Fruit fly (Drosophila melanogaster) whole organism, embryonic: ENCODE results near the gene Vha55.

Experiments used
- Atf-2 ChIP-seq: fragments of 200-800 bp; sonication (Bioruptor generic); optimal IDR thresholded peaks from 2 replicates; lab custom pipeline; 2016; ENCODE audit warnings: missing biosample characterization, missing genetic modification characterization
- Bteb2 ChIP-seq: fragments of 200-800 bp; sonication (Bioruptor generic); optimal IDR thresholded peaks from 2 replicates; lab custom pipeline; 2016; ENCODE audit warnings: missing biosample characterization, missing genetic modification characterization
- CG10147 ChIP-seq: fragments of 200-800 bp; sonication (Bioruptor generic); optimal IDR thresholded peaks from 2 replicates; lab custom pipeline; 2019; ENCODE audit warnings: missing biosample characterization, mild to moderate bottlenecking, missing genetic modification characterization, moderate library complexity
- CG10267 ChIP-seq: fragments of 200-800 bp; sonication (Bioruptor generic); optimal IDR thresholded peaks from 2 replicates; lab custom pipeline; 2018; ENCODE audit warnings: missing biosample characterization, mild to moderate bottlenecking, missing genetic modification characterization, moderate library complexity
- CG10431 ChIP-seq: fragments of 200-800 bp; sonication (Bioruptor generic); optimal IDR thresholded peaks from 3 replicates; lab custom pipeline; 2018; ENCODE audit warnings: missing biosample characterization, mild to moderate bottlenecking, missing genetic modification characterization
- CG10565 ChIP-seq: fragments of 200-800 bp; sonication (Bioruptor generic); optimal IDR thresholded peaks from 3 replicates; lab custom pipeline; 2016; ENCODE audit warnings: missing biosample characterization, mild to moderate bottlenecking, missing genetic modification characterization
- CG11723 ChIP-seq: fragments of 200-800 bp; sonication (Bioruptor generic); optimal IDR thresholded peaks from 2 replicates; lab custom pipeline; 2017; ENCODE audit warnings: missing biosample characterization, mild to moderate bottlenecking, missing genetic modification characterization
- CG12299 ChIP-seq: fragments of 200-800 bp; sonication (Bioruptor generic); optimal IDR thresholded peaks from 2 replicates; lab custom pipeline; 2018; ENCODE audit warnings: missing biosample characterization, mild to moderate bottlenecking, missing genetic modification characterization
- CG15073 ChIP-seq: fragments of 200-800 bp; sonication (Bioruptor generic); optimal IDR thresholded peaks from 2 replicates; lab custom pipeline; 2016; ENCODE audit warnings: missing biosample characterization, missing genetic modification characterization
- CG17328 ChIP-seq: fragments of 200-800 bp; sonication (Bioruptor generic); IDR thresholded peaks from 2 replicates; pipeline ENCODE4 v1.3.6; 2022; ENCODE audit warnings: missing biosample characterization, missing genetic modification characterization
- CG17829 ChIP-seq: fragments of 200-800 bp; optimal IDR thresholded peaks from 2 replicates; lab custom pipeline; 2019; ENCODE audit warnings: missing biosample characterization, mild to moderate bottlenecking, missing genetic modification characterization, moderate library complexity
- CG17912 ChIP-seq: fragments of 200-800 bp; sonication (Bioruptor generic); optimal IDR thresholded peaks from 2 replicates; lab custom pipeline; 2018; ENCODE audit warnings: missing biosample characterization, mild to moderate bottlenecking, missing genetic modification characterization
- CG18011 ChIP-seq: fragments of 200-800 bp; sonication (Bioruptor generic); optimal IDR thresholded peaks from 2 replicates; lab custom pipeline; 2017; ENCODE audit warnings: missing biosample characterization, missing genetic modification characterization, mild to moderate bottlenecking, moderate library complexity, missing genotype
- CG2199 ChIP-seq: fragments of 200-800 bp; sonication (Bioruptor generic); IDR thresholded peaks from 3 replicates; pipeline ENCODE4 v1.3.6; 2022; ENCODE audit warnings: missing biosample characterization, missing genetic modification characterization
- CG4617 ChIP-seq: fragments of 200-800 bp; sonication (Bioruptor generic); optimal IDR thresholded peaks from 3 replicates; lab custom pipeline; 2016; ENCODE audit warnings: missing biosample characterization, missing genetic modification characterization, borderline replicate concordance
- CG4854 ChIP-seq: fragments of 200-800 bp; sonication (Bioruptor generic); optimal IDR thresholded peaks from 2 replicates; lab custom pipeline; 2016; ENCODE audit warnings: missing biosample characterization, missing genetic modification characterization, inconsistent platforms
- CG6254 ChIP-seq: fragments of 200-800 bp; sonication (Bioruptor generic); optimal IDR thresholded peaks from 3 replicates; lab custom pipeline; 2017; ENCODE audit warnings: mild to moderate bottlenecking, missing biosample characterization, missing genetic modification reagents, missing genetic modification characterization
- CG9437 ChIP-seq: fragments of 200-800 bp; sonication (Bioruptor generic); optimal IDR thresholded peaks from 2 replicates; lab custom pipeline; 2018; ENCODE audit warnings: missing biosample characterization, mild to moderate bottlenecking, missing genetic modification characterization
- Deaf1 ChIP-seq: fragments of 200-800 bp; optimal IDR thresholded peaks from 3 replicates; lab custom pipeline; 2019; ENCODE audit warnings: missing biosample characterization, mild to moderate bottlenecking, missing genetic modification characterization, moderate library complexity
- Dip2 ChIP-seq: fragments of 200-800 bp; sonication (Bioruptor generic); IDR thresholded peaks from 2 replicates; pipeline ENCODE4 v1.3.6; 2022; ENCODE audit warnings: missing biosample characterization, missing genetic modification characterization
- Dll ChIP-seq: fragments of 200-800 bp; sonication (Bioruptor generic); IDR thresholded peaks from 4 replicates; pipeline ENCODE4 v1.3.6; 2022; ENCODE audit warnings: missing biosample characterization, missing genetic modification characterization; ENCODE audit not compliant: partially characterized antibody
- Hr3 ChIP-seq: fragments of 200-800 bp; sonication (Bioruptor generic); optimal IDR thresholded peaks from 3 replicates; lab custom pipeline; 2016; ENCODE audit warnings: missing biosample characterization, missing genetic modification characterization
- Hr51 ChIP-seq, 2 experiments: fragments of 200-800 bp; sonication (Bioruptor generic); optimal IDR thresholded peaks; 2 replicates in 1 of 2; 3 replicates in 1 of 2; lab custom pipeline; 2016 to 2018; ENCODE audit warnings: missing biosample characterization in 2 of 2, missing genetic modification characterization in 2 of 2, mild to moderate bottlenecking in 1 of 2, moderate library complexity in 1 of 2
- Kr ChIP-seq: fragments of 200-800 bp; sonication (Bioruptor generic); optimal IDR thresholded peaks from 2 replicates; lab custom pipeline; 2017; ENCODE audit warnings: missing biosample characterization, mild to moderate bottlenecking, missing genetic modification characterization
- Meics ChIP-seq: fragments of 200-800 bp; sonication (Bioruptor generic); optimal IDR thresholded peaks from 2 replicates; lab custom pipeline; 2017; ENCODE audit warnings: missing biosample characterization, mild to moderate bottlenecking, missing genetic modification characterization
- Myb ChIP-seq: fragments of 200-800 bp; sonication (Bioruptor generic); optimal IDR thresholded peaks from 2 replicates; lab custom pipeline; 2016; ENCODE audit warnings: missing biosample characterization, missing genetic modification characterization
- NC2β ChIP-seq: fragments of 200-800 bp; sonication (Bioruptor generic); optimal IDR thresholded peaks from 2 replicates; lab custom pipeline; 2016; ENCODE audit warnings: missing biosample characterization, missing genetic modification characterization
- Nf-YC ChIP-seq: fragments of 200-800 bp; optimal IDR thresholded peaks from 3 replicates; lab custom pipeline; 2019; ENCODE audit warnings: missing biosample characterization, mild to moderate bottlenecking, missing genetic modification characterization, moderate library complexity
- Poxn ChIP-seq: fragments of 200-800 bp; sonication (Bioruptor generic); IDR thresholded peaks from 2 replicates; pipeline ENCODE4 v1.3.6; 2022; ENCODE audit warnings: missing biosample characterization, missing genetic modification characterization
- Ravus ChIP-seq: fragments of 200-800 bp; sonication (Bioruptor generic); IDR thresholded peaks from 2 replicates; pipeline ENCODE4 v1.3.6; 2022; ENCODE audit warnings: missing biosample characterization, missing genetic modification characterization
- Stat92E ChIP-seq, 3 experiments: fragments of >200 bp in 2 of 3; fragments of 200-800 bp in 1 of 3; sonication (Bioruptor generic) in 1 of 3; optimal IDR thresholded peaks; 2 replicates each; lab custom pipeline; 2017 to 2019; ENCODE audit warnings: missing biosample characterization in 3 of 3, missing genetic modification characterization in 3 of 3, mild to moderate bottlenecking in 1 of 3, moderate library complexity in 1 of 3
- az2 ChIP-seq: fragments of 200-800 bp; sonication (Bioruptor generic); optimal IDR thresholded peaks from 3 replicates; lab custom pipeline; 2016; ENCODE audit warnings: missing biosample characterization, missing genetic modification characterization
- ci ChIP-seq: fragments of 200-800 bp; sonication (Bioruptor generic); IDR thresholded peaks from 3 replicates; pipeline ENCODE4 v1.3.6; 2022; ENCODE audit warnings: missing biosample characterization, missing genetic modification characterization
- dan ChIP-seq: fragments of 200-800 bp; sonication (Bioruptor generic); IDR thresholded peaks from 2 replicates; pipeline ENCODE4 v1.3.6; 2022; ENCODE audit warnings: missing biosample characterization, missing genetic modification characterization
- dpn ChIP-seq, 2 experiments: fragments of 200-800 bp; sonication (Bioruptor generic); optimal IDR thresholded peaks; 3 replicates each; lab custom pipeline; 2016; ENCODE audit warnings: missing biosample characterization in 2 of 2, missing genetic modification characterization in 2 of 2
- fd102C ChIP-seq: fragments of 200-800 bp; sonication (Bioruptor generic); optimal IDR thresholded peaks from 2 replicates; lab custom pipeline; 2018; ENCODE audit warnings: missing biosample characterization, mild to moderate bottlenecking, missing genetic modification characterization, moderate library complexity
- klu ChIP-seq: fragments of 200-800 bp; sonication (Bioruptor generic); IDR thresholded peaks from 2 replicates; pipeline ENCODE4 v1.3.6; 2022; ENCODE audit warnings: missing biosample characterization, missing genetic modification characterization
- lola ChIP-seq, 3 experiments: fragments of >200 bp in 2 of 3; fragments of 200-800 bp in 1 of 3; sonication (Bioruptor generic) in 1 of 3; optimal IDR thresholded peaks; 2 replicates each; lab custom pipeline; 2017 to 2019; ENCODE audit warnings: missing biosample characterization in 3 of 3, missing genetic modification characterization in 3 of 3, mild to moderate bottlenecking in 1 of 3, moderate library complexity in 1 of 3
- org-1 ChIP-seq: fragments of 200-800 bp; sonication (Bioruptor generic); optimal IDR thresholded peaks from 2 replicates; lab custom pipeline; 2017; ENCODE audit warnings: missing biosample characterization, missing genetic modification characterization
- prd ChIP-seq, 3 experiments: fragments of >200 bp in 2 of 3; fragments of 200-800 bp in 1 of 3; sonication (Bioruptor generic) in 1 of 3; optimal IDR thresholded peaks in 2 of 3; IDR thresholded peaks in 1 of 3; 2 replicates in 2 of 3; 3 replicates in 1 of 3; pipeline versions ENCODE4 v1.3.6 to Lab custom; 2017 to 2022; ENCODE audit warnings: missing biosample characterization in 1 of 3, missing genetic modification characterization in 1 of 3
- pros ChIP-seq: fragments of 200-800 bp; sonication (Bioruptor generic); optimal IDR thresholded peaks from 3 replicates; lab custom pipeline; 2019; ENCODE audit warnings: missing biosample characterization, mild to moderate bottlenecking, missing genetic modification characterization, moderate library complexity
- repo ChIP-seq: fragments of 200-800 bp; sonication (Bioruptor generic); optimal IDR thresholded peaks from 2 replicates; lab custom pipeline; 2016; ENCODE audit warnings: missing biosample characterization, missing genetic modification characterization
- sens-2 ChIP-seq: fragments of 200-800 bp; sonication (Bioruptor generic); IDR thresholded peaks from 2 replicates; pipeline ENCODE4 v1.3.6; 2022; ENCODE audit warnings: missing biosample characterization, missing genetic modification characterization
- slou ChIP-seq: fragments of 200-800 bp; sonication (Bioruptor generic); optimal IDR thresholded peaks from 3 replicates; lab custom pipeline; 2016; ENCODE audit warnings: missing biosample characterization, missing genetic modification characterization
- stwl ChIP-seq: fragments of 200-800 bp; sonication (Bioruptor generic); optimal IDR thresholded peaks from 3 replicates; lab custom pipeline; 2018; ENCODE audit warnings: missing biosample characterization, mild to moderate bottlenecking, missing genetic modification characterization, moderate library complexity
- trem ChIP-seq: fragments of 200-800 bp; optimal IDR thresholded peaks from 3 replicates; lab custom pipeline; 2019; ENCODE audit warnings: missing biosample characterization, mild to moderate bottlenecking, missing genetic modification characterization, moderate library complexity
- unpg ChIP-seq: fragments of 200-800 bp; sonication (Bioruptor generic); optimal IDR thresholded peaks from 3 replicates; lab custom pipeline; 2018; ENCODE audit warnings: missing biosample characterization, mild to moderate bottlenecking, missing genetic modification characterization, moderate library complexity
- zen2 ChIP-seq: fragments of 200-800 bp; sonication (Bioruptor generic); IDR thresholded peaks from 3 replicates; pipeline ENCODE4 v1.3.6; 2022; ENCODE audit warnings: missing biosample characterization, missing genetic modification characterization; ENCODE audit not compliant: partially characterized antibody

Gene Vha55

dm6 chr3R:12653511-12654252 lies 26.1 kb upstream of the Vha55 start (continued):
- TF ChIP-seq NC2β (GFP tag; lab: Kevin White, UChicago) (peak; percentile 66), org-1 (GFP tag; lab: Kevin White, UChicago) (peak; percentile 88), CG17829 (tag; lab: Kevin White, UChicago) (peak; percentile 65), Deaf1 (tag; lab: Kevin White, UChicago) (peak; percentile 47), sens-2 (GFP tag; lab: Robert Waterston, UW) (no peak), CG6254 (GFP tag; lab: Kevin White, UChicago) (peak; percentile 65), CG11723 (peak; percentile 85), CG9437 (peak; percentile 84), CG4854 (GFP tag; lab: Kevin White, UChicago) (peak; percentile 44), CG2199 (no peak), trem (tag; lab: Kevin White, UChicago) (peak; percentile 22), prd (optimal IDR thresholded peaks at IDR 0.05; lab: Kevin White, UChicago) (no peak), prd (GFP tag; IDR thresholded peaks at IDR 0.05; lab: Robert Waterston, UW) (peak; percentile 87), lola (GFP tag; optimal IDR thresholded peaks at IDR 0.05; lab: Kevin White, UChicago) (peak in 1 of 3 experiments; percentile 0), stwl (tag; lab: Kevin White, UChicago) (no peak), Ravus (peak; percentile 50), Meics (GFP tag; lab: Kevin White, UChicago) (peak; percentile 81), CG10267 (peak; percentile 42), Stat92E (GFP tag; optimal IDR thresholded peaks at IDR 0.05; lab: Kevin White, UChicago) (no peak), Nf-YC (tag; lab: Kevin White, UChicago) (peak; percentile 58), Myb (GFP tag; lab: Kevin White, UChicago) (peak; percentile 61), ci (GFP tag; lab: Robert Waterston, UW) (peak; percentile 80), CG10565 (GFP tag; lab: Kevin White, UChicago) (no peak), CG10147 (GFP tag; lab: Kevin White, UChicago) (peak; percentile 74), klu (GFP tag; lab: Robert Waterston, UW) (peak; percentile 64; the same call in 1 of the 2 replicates), az2 (GFP tag; lab: Kevin White, UChicago) (peak; percentile 75), unpg (GFP tag; lab: Kevin White, UChicago) (peak; percentile 81), CG15073 (GFP tag; lab: Kevin White, UChicago) (peak; percentile 32), Atf-2 (peak; percentile 83), CG18011 (GFP tag; lab: Kevin White, UChicago) (peak; percentile 60), repo (peak; percentile 66), pros (GFP tag; lab: Kevin White, UChicago) (no peak), Hr3 (GFP tag; lab: Kevin White, UChicago) (peak; percentile 79), dpn (GFP tag; optimal IDR thresholded peaks at IDR 0.05; lab: Kevin White, UChicago) (peak; percentile 80 to 88), Hr51 (GFP tag; optimal IDR thresholded peaks at IDR 0.05; lab: Kevin White, UChicago) (peak; percentile 40 to 94), Dll (GFP tag; lab: Robert Waterston, UW) (no peak), CG4617 (GFP tag; lab: Kevin White, UChicago) (peak; percentile 39), CG10431 (GFP tag; lab: Kevin White, UChicago) (no peak), Bteb2 (peak; percentile 42), dan (no peak), Dip2 (GFP tag; lab: Robert Waterston, UW) (peak; percentile 57), Kr (GFP tag; lab: Kevin White, UChicago) (no peak), zen2 (no peak), CG17328 (GFP tag; lab: Robert Waterston, UW) (peak; percentile 66), fd102C (GFP tag; lab: Kevin White, UChicago) (no peak), Poxn (GFP tag; lab: Robert Waterston, UW) (peak; percentile 62), CG17912 (GFP tag; lab: Kevin White, UChicago) (no peak), CG12299 (tag; lab: Kevin White, UChicago) (peak; percentile 66), slou (GFP tag; lab: Kevin White, UChicago) (peak; percentile 17)
